Comparison of ENCODE assay signal across 1 fruit fly cellular context in genomic region chr3R:4478220-4479037, dm6.
TF ChIP-seq lines count a peak whose summit lies in the region.

No protein-coding gene starts in this region.

TF ChIP-seq in whole organism, embryonic, 481 proteins besides CTCF, POLR2A, EP300 and RAD21 (continued from another document and continues in another):
- TF ChIP-seq Pdp1 (GFP tag; optimal IDR thresholded peaks at IDR 0.05; lab: Kevin White, UChicago): peak; percentile 83 to 87
- no peak for TF ChIP-seq tll (GFP tag; optimal IDR thresholded peaks at IDR 0.05; lab: Kevin White, UChicago)
- peak; percentile 79 for TF ChIP-seq ttk (GFP tag; IDR thresholded peaks at IDR 0.05; lab: Robert Waterston, UW)
- TF ChIP-seq gem (tag; optimal IDR thresholded peaks at IDR 0.05; lab: Kevin White, UChicago): peak; percentile 91
- TF ChIP-seq salm (tag; optimal IDR thresholded peaks at IDR 0.05; lab: Kevin White, UChicago): peak; percentile 63
- peak; percentile 81 for TF ChIP-seq tup (GFP tag; optimal IDR thresholded peaks at IDR 0.05; lab: Kevin White, UChicago)
- TF ChIP-seq knrl (GFP tag; IDR thresholded peaks at IDR 0.05; lab: Robert Waterston, UW; ENCODE audit: partially characterized antibody): 0 out of 3 replicates have a peak, but pooled peaks have one; percentile 27
- TF ChIP-seq zfh2 (GFP tag; optimal IDR thresholded peaks at IDR 0.05; lab: Kevin White, UChicago): peak; percentile 87
- TF ChIP-seq ATbp (GFP tag; optimal IDR thresholded peaks at IDR 0.05; lab: Kevin White, UChicago): peak; percentile 88
- peak; percentile 71 for TF ChIP-seq ewg (GFP tag; optimal IDR thresholded peaks at IDR 0.05; lab: Kevin White, UChicago)
- TF ChIP-seq h (optimal IDR thresholded peaks at IDR 0.05; lab: Kevin White, UChicago): no peak
- TF ChIP-seq CG10543 (GFP tag; optimal IDR thresholded peaks at IDR 0.05; lab: Kevin White, UChicago): peak; percentile 75
- peak; percentile 82 for TF ChIP-seq CG10209 (GFP tag; optimal IDR thresholded peaks at IDR 0.05; lab: Kevin White, UChicago)
- TF ChIP-seq lov (optimal IDR thresholded peaks at IDR 0.05; lab: Kevin White, UChicago): no peak
- TF ChIP-seq lov (GFP tag; IDR thresholded peaks at IDR 0.05; lab: Robert Waterston, UW): peak; percentile 87; the same call in 2 of the 3 replicates
- TF ChIP-seq H15 (GFP tag; IDR thresholded peaks at IDR 0.05; lab: Robert Waterston, UW): peak; percentile 81; the same call in 2 of the 3 replicates
- TF ChIP-seq pita (GFP tag; optimal IDR thresholded peaks at IDR 0.05; lab: Kevin White, UChicago): no peak
- TF ChIP-seq CG7963 (GFP tag; IDR thresholded peaks at IDR 0.05; lab: Robert Waterston, UW; ENCODE audit: partially characterized antibody): no peak
- no peak for TF ChIP-seq Lpt (GFP tag; optimal IDR thresholded peaks at IDR 0.05; lab: Kevin White, UChicago)
- peak; percentile 88 for TF ChIP-seq CG10366 (GFP tag; IDR thresholded peaks at IDR 0.05; lab: Robert Waterston, UW)
- TF ChIP-seq abd-A (tag; optimal IDR thresholded peaks at IDR 0.05; lab: Kevin White, UChicago): no peak
- no peak for TF ChIP-seq D (optimal IDR thresholded peaks at IDR 0.05; lab: Kevin White, UChicago)
- peak; percentile 69 for TF ChIP-seq D (GFP tag; optimal IDR thresholded peaks at IDR 0.05; lab: Kevin White, UChicago)
- no peak; the same call in 2 of the 4 replicates for TF ChIP-seq Dll (GFP tag; IDR thresholded peaks at IDR 0.05; lab: Robert Waterston, UW; ENCODE audit: partially characterized antibody)
- peak; percentile 62 for TF ChIP-seq CG3407 (GFP tag; optimal IDR thresholded peaks at IDR 0.05; lab: Kevin White, UChicago)
- TF ChIP-seq CG7271 (tag; optimal IDR thresholded peaks at IDR 0.05; lab: Kevin White, UChicago): no peak
- peak; percentile 80 for TF ChIP-seq CG18262 (tag; optimal IDR thresholded peaks at IDR 0.05; lab: Kevin White, UChicago)
- TF ChIP-seq CG13287 (GFP tag; IDR thresholded peaks at IDR 0.05; lab: Robert Waterston, UW; ENCODE audit: partially characterized antibody): peak; percentile 24; the same call in 1 of the 2 replicates
- TF ChIP-seq pnt (GFP tag; optimal IDR thresholded peaks at IDR 0.05; lab: Kevin White, UChicago): peak; percentile 70
- TF ChIP-seq Xrp1 (GFP tag; IDR thresholded peaks at IDR 0.05; lab: Robert Waterston, UW): peak; percentile 91
- 0 out of 2 replicates have a peak, but pooled peaks have one; percentile 20 for TF ChIP-seq CG6272 (GFP tag; IDR thresholded peaks at IDR 0.05; lab: Robert Waterston, UW)
- peak; percentile 61 for TF ChIP-seq dmrt11E (tag; optimal IDR thresholded peaks at IDR 0.05; lab: Kevin White, UChicago)
- TF ChIP-seq CG2875 (GFP tag; optimal IDR thresholded peaks at IDR 0.05; lab: Kevin White, UChicago): peak; percentile 76
- peak; percentile 75 for TF ChIP-seq CG2889 (GFP tag; IDR thresholded peaks at IDR 0.05; lab: Robert Waterston, UW)
- TF ChIP-seq HLH4C (GFP tag; IDR thresholded peaks at IDR 0.05; lab: Robert Waterston, UW; ENCODE audit: partially characterized antibody): 0 out of 3 replicates have a peak, but pooled peaks have one; percentile 43
- TF ChIP-seq CG18619 (GFP tag; optimal IDR thresholded peaks at IDR 0.05; lab: Kevin White, UChicago): peak; percentile 81
- TF ChIP-seq pros (GFP tag; optimal IDR thresholded peaks at IDR 0.05; lab: Kevin White, UChicago): peak; percentile 85
- TF ChIP-seq lmd (GFP tag; IDR thresholded peaks at IDR 0.05; lab: Robert Waterston, UW): peak; percentile 84
- peak; percentile 75 to 86 for TF ChIP-seq chif (GFP tag; optimal IDR thresholded peaks at IDR 0.05; lab: Kevin White, UChicago)
- peak; percentile 73 for TF ChIP-seq wdn (GFP tag; IDR thresholded peaks at IDR 0.05; lab: Robert Waterston, UW)
- TF ChIP-seq CG1647 (GFP tag; optimal IDR thresholded peaks at IDR 0.05; lab: Kevin White, UChicago): peak; percentile 76
- TF ChIP-seq vfl (GFP tag; optimal IDR thresholded peaks at IDR 0.05; lab: Kevin White, UChicago): peak; percentile 91
- TF ChIP-seq CG7556 (GFP tag; optimal IDR thresholded peaks at IDR 0.05; lab: Kevin White, UChicago): peak; percentile 87
- TF ChIP-seq Hr3 (GFP tag; optimal IDR thresholded peaks at IDR 0.05; lab: Kevin White, UChicago): peak; percentile 79
- TF ChIP-seq CG13123 (GFP tag; optimal IDR thresholded peaks at IDR 0.05; lab: Kevin White, UChicago): peak; percentile 74
- TF ChIP-seq chinmo (GFP tag; IDR thresholded peaks at IDR 0.05; lab: Robert Waterston, UW; ENCODE audit: partially characterized antibody): peak; percentile 73; the same call in 2 of the 4 replicates
- TF ChIP-seq unc-4 (GFP tag; IDR thresholded peaks at IDR 0.05; lab: Robert Waterston, UW; ENCODE audit: partially characterized antibody): no peak; the same call in 1 of the 2 replicates
- peak; percentile 57; the same call in 1 of the 3 replicates for TF ChIP-seq CG6175 (GFP tag; IDR thresholded peaks at IDR 0.05; lab: Robert Waterston, UW)
- TF ChIP-seq CG15011 (GFP tag; optimal IDR thresholded peaks at IDR 0.05; lab: Kevin White, UChicago): peak; percentile 62
- peak; percentile 84 for TF ChIP-seq CG11504 (tag; optimal IDR thresholded peaks at IDR 0.05; lab: Kevin White, UChicago)
- TF ChIP-seq CG30020 (tag; optimal IDR thresholded peaks at IDR 0.05; lab: Kevin White, UChicago): peak; percentile 22
- peak; percentile 92 for TF ChIP-seq Rfx (GFP tag; IDR thresholded peaks at IDR 0.05; lab: Robert Waterston, UW)
- TF ChIP-seq CG10274 (GFP tag; optimal IDR thresholded peaks at IDR 0.05; lab: Kevin White, UChicago): peak; percentile 64
- TF ChIP-seq onecut (GFP tag; IDR thresholded peaks at IDR 0.05; lab: Robert Waterston, UW): peak; percentile 85
- peak; percentile 77; the same call in 1 of the 2 replicates for TF ChIP-seq CG11696 (GFP tag; IDR thresholded peaks at IDR 0.05; lab: Robert Waterston, UW)
- TF ChIP-seq CG14441 (GFP tag; IDR thresholded peaks at IDR 0.05; lab: Robert Waterston, UW): peak; percentile 89
- TF ChIP-seq ftz-f1 (GFP tag; optimal IDR thresholded peaks at IDR 0.05; lab: Kevin White, UChicago): peak; percentile 60
- peak; percentile 63 for TF ChIP-seq Fer2 (tag; optimal IDR thresholded peaks at IDR 0.05; lab: Kevin White, UChicago)
- TF ChIP-seq CG11723 (GFP tag; optimal IDR thresholded peaks at IDR 0.05; lab: Kevin White, UChicago): peak; percentile 74
- peak; percentile 66 for TF ChIP-seq esg (GFP tag; conservative IDR thresholded peaks at IDR 0.05; lab: Robert Waterston, UW)
- TF ChIP-seq oc (tag; optimal IDR thresholded peaks at IDR 0.05; lab: Kevin White, UChicago): peak; percentile 81
- TF ChIP-seq pho (GFP tag; optimal IDR thresholded peaks at IDR 0.05; lab: Kevin White, UChicago): peak; percentile 86
- TF ChIP-seq CG12769 (tag; optimal IDR thresholded peaks at IDR 0.05; lab: Kevin White, UChicago): peak; percentile 91
- TF ChIP-seq BtbVII (GFP tag; optimal IDR thresholded peaks at IDR 0.05; lab: Kevin White, UChicago): peak; percentile 85
- TF ChIP-seq sc (optimal IDR thresholded peaks at IDR 0.05; lab: Kevin White, UChicago): no peak
- TF ChIP-seq sc (GFP tag; optimal IDR thresholded peaks at IDR 0.05; lab: Kevin White, UChicago): peak; percentile 60
- 0 out of 2 replicates have a peak, but pooled peaks have one; percentile 52 for TF ChIP-seq sim (GFP tag; IDR thresholded peaks at IDR 0.05; lab: Robert Waterston, UW)
- TF ChIP-seq sisA (GFP tag; IDR thresholded peaks at IDR 0.05; lab: Robert Waterston, UW): peak; percentile 86
- TF ChIP-seq CG9215 (GFP tag; IDR thresholded peaks at IDR 0.05; lab: Robert Waterston, UW): peak; percentile 64
- peak; percentile 99 for TF ChIP-seq CG3163 (GFP tag; optimal IDR thresholded peaks at IDR 0.05; lab: Kevin White, UChicago)
- peak; percentile 62 for TF ChIP-seq repo (GFP tag; optimal IDR thresholded peaks at IDR 0.05; lab: Kevin White, UChicago)
- TF ChIP-seq CG1792 (GFP tag; optimal IDR thresholded peaks at IDR 0.05; lab: Kevin White, UChicago): peak; percentile 78
- TF ChIP-seq CG15479 (GFP tag; optimal IDR thresholded peaks at IDR 0.05; lab: Kevin White, UChicago): no peak
- peak; percentile 77; the same call in 2 of the 3 replicates for TF ChIP-seq Mrtf (GFP tag; IDR thresholded peaks at IDR 0.05; lab: Robert Waterston, UW)
- peak; percentile 60 for TF ChIP-seq sima (GFP tag; optimal IDR thresholded peaks at IDR 0.05; lab: Kevin White, UChicago)
- peak; percentile 72 for TF ChIP-seq Ssrp (tag; optimal IDR thresholded peaks at IDR 0.05; lab: Kevin White, UChicago)
- peak; percentile 50 for TF ChIP-seq tna (GFP tag; IDR thresholded peaks at IDR 0.05; lab: Robert Waterston, UW; ENCODE audit: partially characterized antibody)
- TF ChIP-seq eve (GFP tag; optimal IDR thresholded peaks at IDR 0.05; lab: Kevin White, UChicago): no peak
- TF ChIP-seq CG10654 (GFP tag; optimal IDR thresholded peaks at IDR 0.05; lab: Kevin White, UChicago): peak; percentile 82
- TF ChIP-seq CG14014 (GFP tag; IDR thresholded peaks at IDR 0.05; lab: Robert Waterston, UW): peak; percentile 89
- TF ChIP-seq croc (GFP tag; conservative IDR thresholded peaks at IDR 0.05; lab: Robert Waterston, UW): 0 out of 3 replicates have a peak, but pooled peaks have one; percentile 22
- TF ChIP-seq Dref (GFP tag; IDR thresholded peaks at IDR 0.05; lab: Robert Waterston, UW): 0 out of 2 replicates have a peak, but pooled peaks have one; percentile 5
- peak; percentile 73 for TF ChIP-seq Hmx (GFP tag; optimal IDR thresholded peaks at IDR 0.05; lab: Kevin White, UChicago)
- peak; percentile 2 for TF ChIP-seq gfzf (GFP tag; optimal IDR thresholded peaks at IDR 0.05; lab: Kevin White, UChicago)
- peak; percentile 95 for TF ChIP-seq slbo (GFP tag; IDR thresholded peaks at IDR 0.05; lab: Robert Waterston, UW)
- TF ChIP-seq slp2 (GFP tag; optimal IDR thresholded peaks at IDR 0.05; lab: Kevin White, UChicago): peak; percentile 79
- peak; percentile 43 for TF ChIP-seq CG10431 (GFP tag; optimal IDR thresholded peaks at IDR 0.05; lab: Kevin White, UChicago)
- TF ChIP-seq Myb (GFP tag; optimal IDR thresholded peaks at IDR 0.05; lab: Kevin White, UChicago): peak; percentile 72
- peak; percentile 68 for TF ChIP-seq yki (optimal IDR thresholded peaks at IDR 0.05; lab: Kevin White, UChicago)
- TF ChIP-seq E2f1 (GFP tag; IDR thresholded peaks at IDR 0.05; lab: Robert Waterston, UW): peak; percentile 83
- peak; percentile 88 for TF ChIP-seq Ptx1 (GFP tag; IDR thresholded peaks at IDR 0.05; lab: Robert Waterston, UW)
- TF ChIP-seq CG2678 (tag; optimal IDR thresholded peaks at IDR 0.05; lab: Kevin White, UChicago): peak; percentile 84
- TF ChIP-seq CG2129 (GFP tag; IDR thresholded peaks at IDR 0.05; lab: Robert Waterston, UW; ENCODE audit: partially characterized antibody): no peak
- TF ChIP-seq klu (GFP tag; IDR thresholded peaks at IDR 0.05; lab: Robert Waterston, UW): 0 out of 2 replicates have a peak, but pooled peaks have one; percentile 39
- no peak for TF ChIP-seq CG42726 (GFP tag; IDR thresholded peaks at IDR 0.05; lab: Robert Waterston, UW; ENCODE audit: partially characterized antibody)
- TF ChIP-seq Adf1 (GFP tag; IDR thresholded peaks at IDR 0.05; lab: Robert Waterston, UW): peak; percentile 83
- peak; percentile 86 for TF ChIP-seq CG5245 (GFP tag; optimal IDR thresholded peaks at IDR 0.05; lab: Kevin White, UChicago)
- peak; percentile 27 for TF ChIP-seq HmgD (GFP tag; optimal IDR thresholded peaks at IDR 0.05; lab: Kevin White, UChicago)
- TF ChIP-seq CG13424 (tag; optimal IDR thresholded peaks at IDR 0.05; lab: Kevin White, UChicago): peak; percentile 83
- peak; percentile 41 for TF ChIP-seq CG2116 (GFP tag; optimal IDR thresholded peaks at IDR 0.05; lab: Kevin White, UChicago)
- peak; percentile 74 for TF ChIP-seq Mes4 (GFP tag; optimal IDR thresholded peaks at IDR 0.05; lab: Kevin White, UChicago)
- TF ChIP-seq Usf (GFP tag; optimal IDR thresholded peaks at IDR 0.05; lab: Kevin White, UChicago): peak; percentile 47
- TF ChIP-seq Eip74EF (GFP tag; optimal IDR thresholded peaks at IDR 0.05; lab: Kevin White, UChicago): peak in 1 of 2 experiments; percentile 56
- TF ChIP-seq grau (tag; optimal IDR thresholded peaks at IDR 0.05; lab: Kevin White, UChicago): peak; percentile 81
- TF ChIP-seq kah (GFP tag; optimal IDR thresholded peaks at IDR 0.05; lab: Kevin White, UChicago): peak; percentile 75
- peak; percentile 36; the same call in 1 of the 2 replicates for TF ChIP-seq wor (GFP tag; IDR thresholded peaks at IDR 0.05; lab: Robert Waterston, UW)
- TF ChIP-seq ase (GFP tag; IDR thresholded peaks at IDR 0.05; lab: Robert Waterston, UW): peak; percentile 74; the same call in 2 of the 3 replicates
- peak; percentile 82 for TF ChIP-seq gcm2 (GFP tag; optimal IDR thresholded peaks at IDR 0.05; lab: Kevin White, UChicago)
- TF ChIP-seq CG33213 (GFP tag; optimal IDR thresholded peaks at IDR 0.05; lab: Kevin White, UChicago): peak; percentile 84
- TF ChIP-seq CG10462 (GFP tag; optimal IDR thresholded peaks at IDR 0.05; lab: Kevin White, UChicago): peak; percentile 70
- TF ChIP-seq insv (GFP tag; optimal IDR thresholded peaks at IDR 0.05; lab: Kevin White, UChicago): no peak
- TF ChIP-seq CG12219 (GFP tag; optimal IDR thresholded peaks at IDR 0.05; lab: Kevin White, UChicago): peak; percentile 87
- TF ChIP-seq mld (GFP tag; IDR thresholded peaks at IDR 0.05; lab: Robert Waterston, UW; ENCODE audit: partially characterized antibody): no peak
- peak; percentile 84 for TF ChIP-seq CG8388 (GFP tag; optimal IDR thresholded peaks at IDR 0.05; lab: Kevin White, UChicago)
- peak; percentile 88 for TF ChIP-seq CG17568 (GFP tag; optimal IDR thresholded peaks at IDR 0.05; lab: Kevin White, UChicago)
- peak; percentile 81 for TF ChIP-seq dati (GFP tag; IDR thresholded peaks at IDR 0.05; lab: Robert Waterston, UW)
- TF ChIP-seq CG3726 (GFP tag; IDR thresholded peaks at IDR 0.05; lab: Robert Waterston, UW): peak; percentile 82
- TF ChIP-seq hkb (optimal IDR thresholded peaks at IDR 0.05; lab: Kevin White, UChicago): no peak
- TF ChIP-seq hkb (GFP tag; IDR thresholded peaks at IDR 0.05; lab: Robert Waterston, UW): peak; percentile 96
- peak; percentile 23 for TF ChIP-seq CG13894 (tag; optimal IDR thresholded peaks at IDR 0.05; lab: Kevin White, UChicago)
- TF ChIP-seq lola (GFP tag; optimal IDR thresholded peaks at IDR 0.05; lab: Kevin White, UChicago): peak in 1 of 3 experiments; percentile 60
- peak; percentile 18 for TF ChIP-seq NC2α (GFP tag; optimal IDR thresholded peaks at IDR 0.05; lab: Kevin White, UChicago)
- TF ChIP-seq Sin3A (optimal IDR thresholded peaks at IDR 0.05; lab: Kevin White, UChicago): no peak
- TF ChIP-seq CG14050 (GFP tag; IDR thresholded peaks at IDR 0.05; lab: Robert Waterston, UW): peak; percentile 84
- TF ChIP-seq kay (GFP tag; optimal IDR thresholded peaks at IDR 0.05; lab: Kevin White, UChicago): peak; percentile 93
- peak; percentile 89 for TF ChIP-seq CG1603 (tag; optimal IDR thresholded peaks at IDR 0.05; lab: Kevin White, UChicago)
